Fruit fly (Drosophila melanogaster) whole organism, prepupa: ENCODE data around the gene ntc.

ENCODE experiments used
- Blimp-1 ChIP-seq: fragments of 200-800 bp; sonication (Bioruptor generic); optimal IDR thresholded peaks from 3 replicates; lab custom pipeline; 2017; ENCODE audit warnings: missing biosample characterization, missing genetic modification characterization, mild to moderate bottlenecking, moderate library complexity, missing genetic modification reagents
- CG10631 ChIP-seq: fragments of 200-800 bp; sonication (Bioruptor generic); optimal IDR thresholded peaks from 2 replicates; lab custom pipeline; 2016; ENCODE audit warnings: missing biosample characterization, missing genetic modification characterization
- CG11294 ChIP-seq: fragments of 200-800 bp; sonication (Bioruptor generic); IDR thresholded peaks from 2 replicates; pipeline ENCODE4 v1.3.6; 2022; ENCODE audit warnings: missing biosample characterization, missing genetic modification characterization
- CG11762 ChIP-seq: fragments of 200-800 bp; sonication (Bioruptor generic); optimal IDR thresholded peaks from 3 replicates; lab custom pipeline; 2016; ENCODE audit warnings: missing biosample characterization, missing genetic modification characterization; ENCODE audit not compliant: insufficient read depth
- CG11902 ChIP-seq: fragments of 200-800 bp; sonication (Bioruptor generic); optimal IDR thresholded peaks from 3 replicates; lab custom pipeline; 2016; ENCODE audit warnings: missing biosample characterization, missing genetic modification characterization
- CG16779 ChIP-seq: fragments of 200-800 bp; sonication (Bioruptor generic); optimal IDR thresholded peaks from 3 replicates; lab custom pipeline; 2017; ENCODE audit warnings: missing biosample characterization, mild to moderate bottlenecking, missing genetic modification characterization
- CG3032 ChIP-seq: fragments of 200-800 bp; optimal IDR thresholded peaks from 2 replicates; lab custom pipeline; 2019; ENCODE audit warnings: missing biosample characterization, mild to moderate bottlenecking, missing genetic modification characterization, moderate library complexity
- CG31627 ChIP-seq: fragments of 200-800 bp; sonication (Bioruptor generic); optimal IDR thresholded peaks from 3 replicates; lab custom pipeline; 2016; ENCODE audit warnings: missing biosample characterization, missing genetic modification characterization
- CG34406 ChIP-seq: fragments of 200-800 bp; sonication (Bioruptor generic); optimal IDR thresholded peaks from 3 replicates; lab custom pipeline; 2016; ENCODE audit warnings: missing biosample characterization, missing genetic modification characterization
- CG3919 ChIP-seq: fragments of 200-800 bp; sonication (Bioruptor generic); optimal IDR thresholded peaks from 3 replicates; lab custom pipeline; 2016; ENCODE audit warnings: missing biosample characterization, missing genetic modification characterization
- CG4318 ChIP-seq: fragments of 200-800 bp; sonication (Bioruptor generic); optimal IDR thresholded peaks from 3 replicates; lab custom pipeline; 2017; ENCODE audit warnings: missing biosample characterization, mild to moderate bottlenecking, missing genetic modification characterization
- CG6163 ChIP-seq: fragments of 200-800 bp; sonication (Bioruptor generic); IDR thresholded peaks from 3 replicates; pipeline ENCODE4 v1.3.6; 2022; ENCODE audit warnings: missing biosample characterization, missing genetic modification characterization
- CG6276 ChIP-seq: fragments of 200-800 bp; sonication (Bioruptor generic); optimal IDR thresholded peaks from 2 replicates; lab custom pipeline; 2017; ENCODE audit warnings: missing biosample characterization, mild to moderate bottlenecking, missing genetic modification characterization
- CG6792 ChIP-seq: fragments of 200-800 bp; sonication (Bioruptor generic); optimal IDR thresholded peaks from 3 replicates; lab custom pipeline; 2016; ENCODE audit warnings: missing biosample characterization, missing genetic modification characterization
- CG6808 ChIP-seq: fragments of 200-800 bp; sonication (Bioruptor generic); optimal IDR thresholded peaks from 3 replicates; lab custom pipeline; 2017; ENCODE audit warnings: missing biosample characterization, missing genetic modification characterization, mild to moderate bottlenecking, moderate library complexity, missing genetic modification reagents
- CG6854 ChIP-seq: fragments of 200-800 bp; sonication (Bioruptor generic); optimal IDR thresholded peaks from 2 replicates; lab custom pipeline; 2017; ENCODE audit warnings: missing biosample characterization, mild to moderate bottlenecking, missing genetic modification characterization
- CG8119 ChIP-seq: fragments of 200-800 bp; sonication (Bioruptor generic); IDR thresholded peaks from 3 replicates; pipeline ENCODE4 v1.3.6; 2022; ENCODE audit warnings: missing biosample characterization, missing genetic modification characterization
- CG8319 ChIP-seq: fragments of 200-800 bp; sonication (Bioruptor generic); optimal IDR thresholded peaks from 3 replicates; lab custom pipeline; 2016; ENCODE audit warnings: missing biosample characterization, missing genetic modification characterization
- CG8632 ChIP-seq: fragments of 200-800 bp; sonication (Bioruptor generic); optimal IDR thresholded peaks from 3 replicates; lab custom pipeline; 2016; ENCODE audit warnings: missing biosample characterization, missing genetic modification characterization
- CG9139 ChIP-seq: fragments of 200-800 bp; sonication (Bioruptor generic); optimal IDR thresholded peaks from 3 replicates; lab custom pipeline; 2017; ENCODE audit warnings: missing biosample characterization, mild to moderate bottlenecking, missing genetic modification characterization
- Eip75B ChIP-seq: fragments of 200-800 bp; sonication (Bioruptor generic); optimal IDR thresholded peaks from 3 replicates; lab custom pipeline; 2016; ENCODE audit warnings: missing biosample characterization, missing genetic modification characterization
- Eip78C ChIP-seq: fragments of 200-800 bp; sonication (Bioruptor generic); peaks from one replicate; lab custom pipeline; 2016; ENCODE audit warnings: missing biosample characterization, missing genetic modification characterization
- Ets96B ChIP-seq: fragments of 200-800 bp; optimal IDR thresholded peaks from 2 replicates; lab custom pipeline; 2019; ENCODE audit warnings: missing biosample characterization, mild to moderate bottlenecking, missing genetic modification characterization, moderate library complexity
- Hr38 ChIP-seq: sonication (Bioruptor generic); optimal IDR thresholded peaks from 2 replicates; lab custom pipeline; 2016; ENCODE audit warnings: missing biosample characterization, missing genetic modification characterization
- Hr39 ChIP-seq: fragments of 200-800 bp; sonication (Bioruptor generic); optimal IDR thresholded peaks from 2 replicates; lab custom pipeline; 2016; ENCODE audit warnings: missing biosample characterization, missing genetic modification characterization
- Hr4 ChIP-seq: fragments of 200-800 bp; sonication (Bioruptor generic); optimal IDR thresholded peaks from 3 replicates; lab custom pipeline; 2016; ENCODE audit warnings: missing biosample characterization, missing genetic modification characterization
- Lpt ChIP-seq: fragments of 200-800 bp; sonication (Bioruptor generic); optimal IDR thresholded peaks from 3 replicates; lab custom pipeline; 2016; ENCODE audit warnings: missing biosample characterization, missing genetic modification characterization
- Met ChIP-seq: fragments of 200-800 bp; sonication (Bioruptor generic); optimal IDR thresholded peaks from 3 replicates; lab custom pipeline; 2016; ENCODE audit warnings: missing biosample characterization, missing genetic modification characterization
- Smox ChIP-seq: fragments of 200-800 bp; sonication (Bioruptor generic); optimal IDR thresholded peaks from 3 replicates; lab custom pipeline; 2016; ENCODE audit warnings: missing biosample characterization, missing genetic modification characterization
- Sox14 ChIP-seq: fragments of 200-800 bp; sonication (Bioruptor generic); optimal IDR thresholded peaks from 3 replicates; lab custom pipeline; 2016; ENCODE audit warnings: missing biosample characterization, missing genetic modification characterization
- Sox15 ChIP-seq: fragments of 200-800 bp; sonication (Bioruptor generic); optimal IDR thresholded peaks from 3 replicates; lab custom pipeline; 2016; ENCODE audit warnings: missing biosample characterization, missing genetic modification characterization
- achi ChIP-seq: fragments of 200-800 bp; sonication (Bioruptor generic); optimal IDR thresholded peaks from 3 replicates; lab custom pipeline; 2016; ENCODE audit warnings: missing biosample characterization, missing genetic modification characterization
- acj6 ChIP-seq: fragments of 200-800 bp; sonication (Bioruptor generic); optimal IDR thresholded peaks from 3 replicates; lab custom pipeline; 2016; ENCODE audit warnings: missing biosample characterization, missing genetic modification characterization
- cyc ChIP-seq: fragments of 200-800 bp; sonication (Bioruptor generic); optimal IDR thresholded peaks from 3 replicates; lab custom pipeline; 2016; ENCODE audit warnings: missing biosample characterization, missing genetic modification characterization
- dac ChIP-seq: fragments of 200-800 bp; sonication (Bioruptor generic); optimal IDR thresholded peaks from 2 replicates; lab custom pipeline; 2017; ENCODE audit warnings: missing biosample characterization, mild to moderate bottlenecking, missing genetic modification characterization
- eg ChIP-seq: fragments of 200-800 bp; sonication (Bioruptor generic); IDR thresholded peaks from 3 replicates; pipeline ENCODE4 v1.3.6; 2022; ENCODE audit warnings: missing biosample characterization, missing genetic modification characterization
- esn ChIP-seq: fragments of 200-800 bp; sonication (Bioruptor generic); optimal IDR thresholded peaks from 2 replicates; lab custom pipeline; 2016; ENCODE audit warnings: missing biosample characterization, mild to moderate bottlenecking, missing genetic modification characterization, moderate library complexity
- fkh ChIP-seq: fragments of 200-800 bp; sonication (Bioruptor generic); optimal IDR thresholded peaks from 3 replicates; lab custom pipeline; 2017; ENCODE audit warnings: missing biosample characterization, mild to moderate bottlenecking, missing genetic modification characterization, moderate library complexity
- pdm3 ChIP-seq: fragments of 200-800 bp; sonication (Bioruptor generic); optimal IDR thresholded peaks from 3 replicates; lab custom pipeline; 2016; ENCODE audit warnings: missing biosample characterization, missing genetic modification characterization
- spab ChIP-seq: fragments of 200-800 bp; sonication (Bioruptor generic); optimal IDR thresholded peaks from 2 replicates; lab custom pipeline; 2017; ENCODE audit warnings: missing biosample characterization, mild to moderate bottlenecking, missing genetic modification characterization, missing genetic modification reagents
- ss ChIP-seq, 2 experiments: fragments of 200-800 bp; sonication (Bioruptor generic); optimal IDR thresholded peaks; 2 replicates in 1 of 2; 3 replicates in 1 of 2; lab custom pipeline; 2017 to 2018; ENCODE audit warnings: mild to moderate bottlenecking in 2 of 2, missing biosample characterization in 2 of 2, missing genetic modification characterization in 2 of 2, moderate library complexity in 1 of 2
- svp ChIP-seq: fragments of 200-800 bp; sonication (Bioruptor generic); peaks from one replicate; lab custom pipeline; 2016; ENCODE audit warnings: missing biosample characterization, missing genetic modification characterization
- topi ChIP-seq: fragments of 200-800 bp; sonication (Bioruptor generic); optimal IDR thresholded peaks from 3 replicates; lab custom pipeline; 2016; ENCODE audit warnings: missing biosample characterization, missing genetic modification characterization

The ntc gene

dm6 chr3L:3824790-3825484 lies 18.7 kb upstream of the ntc start, which contains the start of gene Rdh (continued):
- TF ChIP-seq CG11902, result peak; percentile 36
- TF ChIP-seq CG9139 (GFP tag; lab: Kevin White, UChicago), result no peak
- TF ChIP-seq Eip78C (GFP tag; lab: Kevin White, UChicago), result peak; percentile 85
- peak; percentile 58 for TF ChIP-seq CG34406 (GFP tag; lab: Kevin White, UChicago)
- TF ChIP-seq CG11762 (GFP tag; lab: Kevin White, UChicago), result peak; percentile 41
- TF ChIP-seq Sox14, result no peak
- peak; percentile 39 for TF ChIP-seq CG6276 (GFP tag; lab: Kevin White, UChicago)
- TF ChIP-seq Blimp-1 (GFP tag; lab: Kevin White, UChicago), result no peak
- peak; percentile 32 for TF ChIP-seq cyc (GFP tag; lab: Kevin White, UChicago)
- no peak for TF ChIP-seq CG6854
- peak; percentile 51 for TF ChIP-seq acj6 (GFP tag; lab: Kevin White, UChicago)
- peak; percentile 50 for TF ChIP-seq CG6808 (GFP tag; lab: Kevin White, UChicago)

DNA sequence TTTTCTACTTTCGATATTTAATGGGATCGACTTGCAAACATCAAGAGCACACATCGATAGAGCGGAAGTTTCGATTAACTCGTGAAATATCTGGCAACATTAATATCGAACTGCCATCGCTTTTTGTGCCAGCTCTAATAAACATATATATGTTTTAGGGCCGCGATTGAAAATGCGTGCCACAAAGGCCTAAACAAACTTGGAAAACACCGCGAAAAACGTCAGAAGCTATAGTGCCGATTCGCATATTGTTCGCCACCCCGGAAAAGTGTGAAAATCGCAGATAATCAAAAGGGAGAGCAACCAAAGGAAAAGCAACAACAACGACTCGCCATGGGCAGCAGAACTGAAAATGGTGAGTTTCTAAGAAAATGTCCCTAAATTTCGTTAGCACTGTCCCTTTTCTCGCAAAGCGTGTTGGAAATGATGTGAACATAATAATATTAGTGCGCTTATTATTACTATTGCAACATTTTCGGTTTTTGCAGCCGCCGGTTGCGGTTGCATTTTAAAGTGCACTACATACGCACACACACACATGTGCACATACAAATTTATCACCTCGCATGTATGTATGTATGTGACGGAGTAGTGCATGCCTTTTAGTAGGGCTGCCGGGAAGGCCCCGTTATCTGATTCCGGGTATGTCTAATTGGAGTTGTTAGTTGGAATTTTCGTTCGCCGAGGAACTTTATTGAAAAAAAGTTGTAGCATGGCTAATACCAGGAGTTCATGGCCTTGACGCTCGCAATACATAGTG lies 12.5 kb upstream of the ntc start, which contains the start of gene enc:
Gene enc (plus strand): TSS at position 114 of the 760 bp plus-strand sequence.
- no peak for TF ChIP-seq CG10631
- TF ChIP-seq pdm3, result no peak
- TF ChIP-seq Eip78C (GFP tag; lab: Kevin White, UChicago), result peak; percentile 75
- no peak for TF ChIP-seq Eip75B
- peak; percentile 14 for TF ChIP-seq esn (GFP tag; lab: Kevin White, UChicago)
- no peak for TF ChIP-seq CG31627 (GFP tag; lab: Kevin White, UChicago)
- peak; percentile 3 for TF ChIP-seq CG3032 (tag; lab: Kevin White, UChicago)
- peak; percentile 5 for TF ChIP-seq topi
- peak; percentile 71 for TF ChIP-seq fkh (GFP tag; lab: Kevin White, UChicago)
- TF ChIP-seq Sox14, result peak; percentile 48
- TF ChIP-seq CG11902, result no peak
- TF ChIP-seq svp (GFP tag; lab: Kevin White, UChicago), result peak; percentile 60
- no peak for TF ChIP-seq achi (GFP tag; lab: Kevin White, UChicago)
- TF ChIP-seq, all 60 proteins: peak for 7

DNA sequence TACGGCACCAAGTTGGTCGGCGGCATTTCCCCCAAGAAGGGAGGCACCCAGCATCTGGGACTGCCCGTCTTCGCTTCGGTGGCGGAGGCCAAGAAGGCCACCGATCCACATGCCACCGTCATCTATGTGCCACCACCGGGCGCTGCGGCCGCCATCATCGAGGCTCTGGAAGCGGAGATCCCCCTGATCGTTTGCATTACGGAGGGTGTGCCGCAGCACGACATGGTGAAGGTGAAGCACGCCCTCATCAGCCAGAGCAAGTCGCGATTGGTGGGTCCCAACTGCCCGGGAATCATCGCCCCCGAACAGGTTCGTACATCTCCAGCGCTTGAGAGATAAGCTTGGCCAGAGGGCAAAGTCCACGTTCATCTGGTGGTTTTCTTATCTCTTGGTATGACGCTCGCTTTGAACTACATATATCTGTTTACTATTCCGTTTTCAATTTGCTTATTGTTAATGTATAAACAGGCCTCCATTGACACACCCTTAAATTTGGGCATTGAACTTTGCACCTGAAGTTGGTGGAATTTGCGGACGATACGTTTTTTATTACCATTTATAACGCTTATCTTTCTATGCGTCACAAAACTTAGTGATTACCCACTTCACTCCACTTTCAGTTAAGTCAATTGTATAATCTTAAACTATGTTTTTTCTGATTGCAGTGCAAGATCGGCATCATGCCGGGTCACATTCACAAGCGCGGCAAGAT lies 10.7 kb upstream of the ntc start:
- TF ChIP-seq CG3919 (peak; percentile 40), Sox15 (no peak), CG4318 (GFP tag; lab: Kevin White, UChicago) (no peak), svp (GFP tag; lab: Kevin White, UChicago) (peak; percentile 98), CG8119 (GFP tag; lab: Robert Waterston, UW) (peak; percentile 42; the same call in 1 of the 3 replicates), esn (GFP tag; lab: Kevin White, UChicago) (peak; percentile 14), Met (no peak), CG8319 (GFP tag; lab: Kevin White, UChicago) (peak; percentile 9), Lpt (GFP tag; lab: Kevin White, UChicago) (no peak), Sox14 (peak; percentile 13), Eip75B (no peak), CG6808 (GFP tag; lab: Kevin White, UChicago) (peak; percentile 81), CG11294 (GFP tag; lab: Robert Waterston, UW) (no peak), Smox (GFP tag; lab: Kevin White, UChicago) (no peak), CG6163 (GFP tag; lab: Robert Waterston, UW) (no peak; the same call in 2 of the 3 replicates), CG34406 (GFP tag; lab: Kevin White, UChicago) (no peak), topi (peak; percentile 22), fkh (GFP tag; lab: Kevin White, UChicago) (peak; percentile 59), CG11762 (GFP tag; lab: Kevin White, UChicago) (peak; percentile 43), Hr38 (no peak), eg (no peak), Ets96B (peak; percentile 41), spab (GFP tag; lab: Kevin White, UChicago) (peak; percentile 69), CG6276 (GFP tag; lab: Kevin White, UChicago) (peak; percentile 82), dac (no peak), ss (GFP tag; optimal IDR thresholded peaks at IDR 0.05; lab: Kevin White, UChicago) (peak; percentile 89), Hr4 (GFP tag; lab: Kevin White, UChicago) (peak; percentile 5), CG6792 (GFP tag; lab: Kevin White, UChicago) (no peak), CG8632 (GFP tag; lab: Kevin White, UChicago) (no peak), Eip78C (GFP tag; lab: Kevin White, UChicago) (peak; percentile 82), CG16779 (tag; lab: Kevin White, UChicago) (peak; percentile 74), Hr39 (GFP tag; lab: Kevin White, UChicago) (no peak)
